Fruit fly (Drosophila melanogaster) whole organism, embryonic: Measurements from ENCODE around the gene nkt.
A peak's percentile ranks its signal among the peaks of the same experiment; 100 is the strongest.

ENCODE experiments used
- B-H2 ChIP-seq: fragments of 200-800 bp; sonication (Bioruptor generic); optimal IDR thresholded peaks from 2 replicates; lab custom pipeline; 2018; ENCODE audit warnings: missing biosample characterization, mild to moderate bottlenecking, missing genetic modification characterization
- CG10274 ChIP-seq: fragments of 200-800 bp; sonication (Bioruptor generic); optimal IDR thresholded peaks from 3 replicates; lab custom pipeline; 2017; ENCODE audit warnings: missing biosample characterization, mild to moderate bottlenecking, missing genetic modification characterization
- CG10959 ChIP-seq: fragments of 200-800 bp; sonication (Bioruptor generic); IDR thresholded peaks from 2 replicates; pipeline ENCODE4 v1.3.6; 2022; ENCODE audit warnings: missing biosample characterization, missing genetic modification characterization
- CG11504 ChIP-seq: fragments of 200-800 bp; sonication (Bioruptor generic); optimal IDR thresholded peaks from 3 replicates; lab custom pipeline; 2019; ENCODE audit warnings: missing biosample characterization, mild to moderate bottlenecking, missing genetic modification characterization, moderate library complexity
- CG11696 ChIP-seq: fragments of 200-800 bp; sonication (Bioruptor generic); IDR thresholded peaks from 2 replicates; pipeline ENCODE4 v1.3.6; 2022; ENCODE audit warnings: missing biosample characterization, missing genetic modification characterization
- CG13296 ChIP-seq: fragments of 200-800 bp; sonication (Bioruptor generic); optimal IDR thresholded peaks from 3 replicates; lab custom pipeline; 2018; ENCODE audit warnings: missing biosample characterization, mild to moderate bottlenecking, missing genetic modification characterization
- CG15696 ChIP-seq: fragments of 200-800 bp; sonication (Bioruptor generic); optimal IDR thresholded peaks from 2 replicates; lab custom pipeline; 2019; ENCODE audit warnings: missing biosample characterization, mild to moderate bottlenecking, missing genetic modification characterization, moderate library complexity
- CG43689 ChIP-seq: fragments of 200-800 bp; sonication (Bioruptor generic); IDR thresholded peaks from 2 replicates; pipeline ENCODE4 v1.3.6; 2022; ENCODE audit warnings: missing biosample characterization, missing genetic modification characterization
- CG5180 ChIP-seq: fragments of 200-800 bp; sonication (Bioruptor generic); optimal IDR thresholded peaks from 3 replicates; lab custom pipeline; 2017; ENCODE audit warnings: missing biosample characterization, missing genetic modification characterization, mild to moderate bottlenecking, moderate library complexity, missing genetic modification reagents
- CG7839 ChIP-seq: fragments of 200-800 bp; sonication (Bioruptor generic); optimal IDR thresholded peaks from 3 replicates; lab custom pipeline; 2018; ENCODE audit warnings: missing biosample characterization, mild to moderate bottlenecking, missing genetic modification characterization, moderate library complexity
- CG8290 ChIP-seq, 3 experiments: fragments of 200-800 bp; sonication (Bioruptor generic); optimal IDR thresholded peaks; 2 replicates each; lab custom pipeline; 2016 to 2019; ENCODE audit warnings: missing biosample characterization in 3 of 3, missing genetic modification characterization in 3 of 3, mild to moderate bottlenecking in 2 of 3, moderate library complexity in 1 of 3
- CG9817 ChIP-seq: fragments of 200-800 bp; sonication (Bioruptor generic); optimal IDR thresholded peaks from 2 replicates; lab custom pipeline; 2018; ENCODE audit warnings: missing biosample characterization, mild to moderate bottlenecking, missing genetic modification characterization, moderate library complexity
- Dek ChIP-seq: fragments of 200-800 bp; sonication (Bioruptor generic); optimal IDR thresholded peaks from 3 replicates; lab custom pipeline; 2019; ENCODE audit warnings: missing biosample characterization, mild to moderate bottlenecking, missing genetic modification characterization, moderate library complexity
- Dref ChIP-seq: fragments of 200-800 bp; sonication (Bioruptor generic); IDR thresholded peaks from 2 replicates; pipeline ENCODE4 v1.3.6; 2022; ENCODE audit warnings: missing biosample characterization, missing genetic modification characterization
- E2f1 ChIP-seq: fragments of 200-800 bp; sonication (Bioruptor generic); IDR thresholded peaks from 2 replicates; pipeline ENCODE4 v1.3.6; 2022; ENCODE audit warnings: missing biosample characterization, missing genetic modification characterization
- Elba2 ChIP-seq: fragments of 200-800 bp; sonication (Bioruptor generic); optimal IDR thresholded peaks from 3 replicates; lab custom pipeline; 2016; ENCODE audit warnings: missing biosample characterization, missing genetic modification characterization
- Hr3 ChIP-seq: fragments of 200-800 bp; sonication (Bioruptor generic); optimal IDR thresholded peaks from 3 replicates; lab custom pipeline; 2016; ENCODE audit warnings: missing biosample characterization, missing genetic modification characterization
- Max ChIP-seq: fragments of 200-800 bp; sonication (Bioruptor generic); optimal IDR thresholded peaks from 2 replicates; lab custom pipeline; 2016; ENCODE audit warnings: missing biosample characterization, mild to moderate bottlenecking, missing genetic modification characterization
- PHDP ChIP-seq: fragments of 200-800 bp; sonication (Bioruptor generic); optimal IDR thresholded peaks from 3 replicates; lab custom pipeline; 2018; ENCODE audit warnings: missing biosample characterization, mild to moderate bottlenecking, missing genetic modification characterization, moderate library complexity
- al ChIP-seq: fragments of 200-800 bp; sonication (Bioruptor generic); IDR thresholded peaks from 2 replicates; pipeline ENCODE4 v1.3.6; 2022; ENCODE audit warnings: missing biosample characterization, missing genetic modification characterization
- ase ChIP-seq: fragments of 200-800 bp; sonication (Bioruptor generic); IDR thresholded peaks from 3 replicates; pipeline ENCODE4 v1.3.6; 2022; ENCODE audit warnings: missing biosample characterization, missing genetic modification characterization
- chm ChIP-seq: fragments of 200-800 bp; sonication (Bioruptor generic); IDR thresholded peaks from 2 replicates; pipeline ENCODE4 v1.3.6; 2022; ENCODE audit warnings: missing biosample characterization, missing genetic modification characterization
- crc ChIP-seq: fragments of 200-800 bp; sonication (Bioruptor generic); optimal IDR thresholded peaks from 2 replicates; lab custom pipeline; 2016; ENCODE audit warnings: missing biosample characterization, missing genetic modification characterization
- gem ChIP-seq: fragments of 200-800 bp; sonication (Bioruptor generic); optimal IDR thresholded peaks from 2 replicates; lab custom pipeline; 2019; ENCODE audit warnings: missing biosample characterization, mild to moderate bottlenecking, missing genetic modification characterization, moderate library complexity
- hth ChIP-seq: fragments of >200 bp; optimal IDR thresholded peaks from 2 replicates; lab custom pipeline; 2017; ENCODE audit warnings: inconsistent platforms
- jigr1 ChIP-seq: fragments of 200-800 bp; sonication (Bioruptor generic); IDR thresholded peaks from 3 replicates; pipeline ENCODE4 v1.3.6; 2022; ENCODE audit warnings: missing biosample characterization, missing genetic modification characterization
- ken ChIP-seq: fragments of 200-800 bp; sonication (Bioruptor generic); IDR thresholded peaks from 3 replicates; pipeline ENCODE4 v1.3.6; 2022; ENCODE audit warnings: missing biosample characterization, missing genetic modification characterization
- lab ChIP-seq: fragments of 200-800 bp; sonication (Bioruptor generic); optimal IDR thresholded peaks from 3 replicates; lab custom pipeline; 2017; ENCODE audit warnings: missing biosample characterization, missing genetic modification characterization, mild to moderate bottlenecking, moderate library complexity, missing genetic modification reagents
- otp ChIP-seq: fragments of 200-800 bp; sonication (Bioruptor generic); IDR thresholded peaks from 3 replicates; pipeline ENCODE4, ENCODE4 v1.3.6; 2022; ENCODE audit warnings: missing biosample characterization, missing genetic modification characterization
- p53 ChIP-seq: fragments of 200-800 bp; sonication (Bioruptor generic); optimal IDR thresholded peaks from 2 replicates; lab custom pipeline; 2016; ENCODE audit warnings: missing biosample characterization, missing genetic modification characterization
- pan ChIP-seq, 4 experiments: fragments of >200 bp in 3 of 4; fragments of 200-800 bp in 1 of 4; sonication (Bioruptor generic) in 1 of 4; optimal IDR thresholded peaks in 3 of 4; IDR thresholded peaks in 1 of 4; 2 replicates each; pipeline versions ENCODE4 v1.3.6 to Lab custom; 2017 to 2022; ENCODE audit warnings: missing biosample characterization in 2 of 4, missing genetic modification characterization in 2 of 4, mixed read lengths in 1 of 4
- pho ChIP-seq: fragments of 200-800 bp; sonication (Bioruptor generic); optimal IDR thresholded peaks from 2 replicates; lab custom pipeline; 2016; ENCODE audit warnings: missing biosample characterization, missing genetic modification characterization
- pum ChIP-seq: fragments of 200-800 bp; sonication (Bioruptor generic); optimal IDR thresholded peaks from 2 replicates; lab custom pipeline; 2016; ENCODE audit warnings: missing biosample characterization, missing genetic modification characterization
- ro ChIP-seq: fragments of 200-800 bp; sonication (Bioruptor generic); IDR thresholded peaks from 2 replicates; pipeline ENCODE4 v1.3.6; 2022; ENCODE audit warnings: missing biosample characterization, missing genetic modification characterization
- salm ChIP-seq: fragments of 200-800 bp; sonication (Bioruptor generic); optimal IDR thresholded peaks from 2 replicates; lab custom pipeline; 2018; ENCODE audit warnings: missing biosample characterization, mild to moderate bottlenecking, missing genetic modification characterization
- sens ChIP-seq: fragments of 200-800 bp; sonication (Bioruptor generic); peaks from one replicate; lab custom pipeline; 2016; ENCODE audit warnings: missing biosample characterization, missing genetic modification characterization
- sob ChIP-seq: fragments of 200-800 bp; sonication (Bioruptor generic); IDR thresholded peaks from 2 replicates; pipeline ENCODE4 v1.3.6; 2022; ENCODE audit warnings: missing biosample characterization, missing genetic modification characterization
- tx ChIP-seq: fragments of 200-800 bp; sonication (Bioruptor generic); optimal IDR thresholded peaks from 2 replicates; lab custom pipeline; 2016; ENCODE audit warnings: missing biosample characterization, missing genetic modification characterization

nkt gene

DNA sequence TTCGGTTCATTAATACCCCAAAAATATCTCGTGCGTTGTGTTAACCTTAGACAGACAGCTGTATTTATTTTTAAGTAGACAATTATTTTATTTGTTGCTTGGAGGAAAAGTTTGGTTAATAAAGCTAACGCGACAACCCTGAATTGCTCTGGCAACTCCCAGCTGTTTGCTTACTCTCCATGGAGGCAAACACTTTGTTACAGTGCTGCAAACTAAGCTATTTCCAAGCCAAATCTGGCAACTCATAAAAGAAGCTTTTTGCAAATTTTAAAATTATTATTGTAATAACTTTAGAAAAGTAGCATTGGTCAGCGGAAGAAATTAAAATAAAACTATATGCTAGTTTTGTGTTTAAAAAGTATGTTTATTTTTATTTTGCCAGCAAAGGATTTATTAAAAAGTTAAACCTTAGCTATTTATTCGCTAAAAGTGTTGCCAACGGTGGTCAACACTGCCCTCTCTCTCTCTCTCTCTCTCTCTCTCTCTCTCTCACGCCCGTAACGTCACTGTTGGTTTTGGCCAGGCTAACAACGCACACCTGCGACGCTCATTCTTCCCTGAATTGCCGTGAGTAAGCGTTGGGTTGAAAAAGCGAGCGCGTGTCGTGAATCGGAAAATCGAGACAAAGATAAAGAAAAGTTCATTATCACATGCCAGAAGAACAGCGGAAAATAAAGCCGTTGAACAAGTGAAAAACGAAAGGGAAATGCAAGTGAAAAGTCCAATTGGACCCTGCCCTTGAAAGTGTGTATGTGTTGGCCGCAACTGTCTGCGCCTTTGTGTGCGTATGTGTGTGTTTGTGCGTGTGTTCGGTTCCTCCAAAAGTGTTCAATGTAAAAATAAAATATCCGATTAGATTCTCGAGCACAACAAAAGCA is 14.3 kb downstream of the nkt start (continued):
- peak; percentile 86 for TF ChIP-seq CG11504 (tag; lab: Kevin White, UChicago)
- TF ChIP-seq CG13296 (GFP tag; lab: Kevin White, UChicago) = peak; percentile 81
- peak; percentile 82 for TF ChIP-seq ro
- TF ChIP-seq crc = peak; percentile 77
- TF ChIP-seq CG8290 (GFP tag; optimal IDR thresholded peaks at IDR 0.05; lab: Kevin White, UChicago) = peak; percentile 30
- peak; percentile 26 to 93 for TF ChIP-seq CG8290 (tag; optimal IDR thresholded peaks at IDR 0.05; lab: Kevin White, UChicago)
- TF ChIP-seq p53 (GFP tag; lab: Kevin White, UChicago) = peak; percentile 78
- TF ChIP-seq pho = peak; percentile 93
- TF ChIP-seq otp = peak; percentile 90
- TF ChIP-seq E2f1 (GFP tag; lab: Robert Waterston, UW) = peak; percentile 96
- peak; percentile 85 for TF ChIP-seq pum (GFP tag; lab: Kevin White, UChicago)
- TF ChIP-seq ken (GFP tag; lab: Robert Waterston, UW) = peak; percentile 85
- TF ChIP-seq PHDP (tag; lab: Kevin White, UChicago) = peak; percentile 88
- TF ChIP-seq CG7839 (tag; lab: Kevin White, UChicago) = peak; percentile 78
- peak; percentile 97 for TF ChIP-seq lab (GFP tag; lab: Kevin White, UChicago)
- peak; percentile 61 for TF ChIP-seq Hr3 (GFP tag; lab: Kevin White, UChicago)
- TF ChIP-seq tx (GFP tag; lab: Kevin White, UChicago) = peak; percentile 82
- no peak for TF ChIP-seq Dref
- TF ChIP-seq CG10274 (GFP tag; lab: Kevin White, UChicago) = peak; percentile 67

DNA sequence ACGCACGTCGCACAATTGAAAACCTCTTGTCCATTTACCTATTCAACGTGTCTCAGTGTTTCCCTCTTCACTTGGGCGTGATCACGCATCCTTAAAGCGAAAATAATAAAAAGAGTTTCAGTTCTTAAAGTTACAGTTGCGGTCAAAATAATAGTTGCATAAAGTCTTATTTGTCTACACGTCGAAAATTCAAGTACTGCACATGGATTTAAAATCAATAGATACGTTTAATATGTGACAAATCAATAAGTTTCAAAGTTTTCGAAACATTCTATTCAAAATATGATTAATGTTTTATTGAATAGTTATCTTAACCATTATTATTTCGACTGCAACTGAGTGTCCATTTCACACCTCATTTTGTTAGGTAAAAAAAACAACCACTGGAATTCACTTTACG is 15.1 kb downstream of the nkt start:
- TF ChIP-seq ase (GFP tag; lab: Robert Waterston, UW) (no peak), B-H2 (GFP tag; lab: Kevin White, UChicago) (no peak), CG10959 (GFP tag; lab: Robert Waterston, UW) (no peak), CG15696 (tag; lab: Kevin White, UChicago) (no peak), CG9817 (tag; lab: Kevin White, UChicago) (no peak), CG11696 (GFP tag; lab: Robert Waterston, UW) (peak; percentile 67), Elba2 (no peak), CG43689 (no peak), sens (GFP tag; lab: Kevin White, UChicago) (peak; percentile 51), al (GFP tag; lab: Robert Waterston, UW) (no peak), hth (lab: Kevin White, UChicago) (no peak), salm (tag; lab: Kevin White, UChicago) (no peak), CG5180 (GFP tag; lab: Kevin White, UChicago) (no peak), sob (no peak), Max (GFP tag; lab: Kevin White, UChicago) (no peak), jigr1 (no peak), Dek (tag; lab: Kevin White, UChicago) (no peak), pan (optimal IDR thresholded peaks at IDR 0.05; lab: Kevin White, UChicago) (no peak), pan (GFP tag; optimal IDR thresholded peaks at IDR 0.05 in 1 of 2, IDR thresholded peaks at IDR 0.05 in 1 of 2) (no peak), chm (GFP tag; lab: Robert Waterston, UW) (no peak), gem (tag; lab: Kevin White, UChicago) (peak; percentile 17)
